Worm (Caenorhabditis elegans): Measurements from ENCODE around the gene C15F1.5.

DNA sequence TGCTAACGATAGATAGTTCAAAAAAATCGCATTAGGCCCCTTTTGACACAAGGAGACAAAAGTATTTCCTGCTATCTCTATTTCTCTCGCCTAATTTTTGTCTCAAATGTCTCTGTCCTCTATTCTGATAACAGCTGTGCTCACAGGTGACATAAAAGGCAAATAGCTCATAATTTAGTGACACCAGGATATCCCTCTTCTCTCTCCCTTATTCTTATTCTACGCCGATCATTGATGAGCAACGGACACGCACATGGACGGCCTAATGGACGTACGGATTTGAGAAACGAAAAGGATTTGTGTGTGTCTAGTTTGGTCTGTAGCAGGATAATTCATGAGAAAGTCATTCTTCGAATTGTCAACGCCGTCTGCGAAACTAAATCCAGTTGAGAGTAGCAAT, 34.4 kb downstream of the C15F1.5 start:
- no peak for TF ChIP-seq egl-5 (tag; optimal IDR thresholded peaks at IDR 0.05)
- no peak for TF ChIP-seq mml-1 (tag; optimal IDR thresholded peaks at IDR 0.05)
- no peak for TF ChIP-seq unc-39 (tag; optimal IDR thresholded peaks at IDR 0.05)
- no peak for TF ChIP-seq mdl-1 (tag; optimal IDR thresholded peaks at IDR 0.05)
- TF ChIP-seq nfya-1 (tag; optimal IDR thresholded peaks at IDR 0.05; ENCODE audit: insufficient read depth), result no peak
- TF ChIP-seq snpc-4 (tag; optimal IDR thresholded peaks at IDR 0.05), result no peak
- TF ChIP-seq skn-1 (tag; optimal IDR thresholded peaks at IDR 0.05), result no peak
- TF ChIP-seq egl-27 (tag; optimal IDR thresholded peaks at IDR 0.05), result no peak
- no peak for TF ChIP-seq sea-2 (GFP tag; optimal IDR thresholded peaks at IDR 0.05)
- TF ChIP-seq aly-2 (tag; optimal IDR thresholded peaks at IDR 0.05), result no peak
- no peak for TF ChIP-seq nhr-25 (tag; optimal IDR thresholded peaks at IDR 0.05)
- no peak for TF ChIP-seq ama-1 (optimal IDR thresholded peaks at IDR 0.05)

All from whole organism, L3 larva.